Fruit fly (Drosophila melanogaster): ENCODE measurements around the gene Clp.
A peak's percentile ranks its signal among the peaks of the same experiment; 100 is the strongest.

The Clp gene

DNA sequence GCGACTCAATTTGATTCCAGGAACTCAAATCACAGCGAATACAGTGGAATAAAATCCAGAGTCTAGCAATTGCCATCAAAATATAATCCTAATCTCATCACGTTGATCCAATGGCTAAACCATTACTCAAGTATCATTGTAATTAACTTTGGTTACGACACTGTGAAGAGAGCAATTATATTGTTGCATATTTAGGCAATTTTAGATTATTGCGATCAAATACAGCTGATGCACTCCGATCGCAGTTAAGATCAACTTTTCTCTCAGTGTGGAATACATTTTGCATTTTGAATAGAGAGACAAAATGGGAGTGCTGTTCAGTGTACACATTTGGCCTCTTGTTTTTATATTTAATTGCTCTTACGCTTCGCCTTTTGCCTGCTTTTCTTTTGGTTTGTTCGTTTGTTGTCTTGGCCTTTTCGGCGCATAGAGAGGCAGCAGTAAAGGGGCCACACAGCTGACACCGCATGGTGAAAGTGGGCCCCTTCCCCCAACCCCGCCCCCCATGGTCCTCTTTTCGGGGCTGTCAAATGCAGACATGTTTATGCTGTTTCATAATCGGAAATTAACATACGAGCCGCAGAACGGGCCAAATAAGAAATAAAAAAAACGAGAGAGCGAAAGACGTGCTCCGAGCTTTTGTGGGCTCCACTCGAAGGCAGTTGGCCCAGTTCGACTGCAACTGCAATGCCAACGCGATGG lies 26.6 kb downstream of the Clp start (continued):
- TF ChIP-seq mld (GFP tag; IDR thresholded peaks at IDR 0.05; ENCODE audit: partially characterized antibody) (no peak), dan (GFP tag; IDR thresholded peaks at IDR 0.05) (no peak), tio (GFP tag; optimal IDR thresholded peaks at IDR 0.05) (peak; percentile 37), Mrtf (GFP tag; IDR thresholded peaks at IDR 0.05) (no peak), schlank (tag; optimal IDR thresholded peaks at IDR 0.05) (no peak), CHES-1-like (GFP tag; optimal IDR thresholded peaks at IDR 0.05) (peak; percentile 56), emc (GFP tag; optimal IDR thresholded peaks at IDR 0.05) (no peak), nmo (GFP tag; optimal IDR thresholded peaks at IDR 0.05) (peak; percentile 77), CG2116 (GFP tag; optimal IDR thresholded peaks at IDR 0.05) (peak; percentile 23), so (GFP tag; IDR thresholded peaks at IDR 0.05) (no peak; the same call in 2 of the 3 replicates), CG2129 (GFP tag; IDR thresholded peaks at IDR 0.05; ENCODE audit: partially characterized antibody) (no peak), sna (GFP tag; IDR thresholded peaks at IDR 0.05; ENCODE audit: partially characterized antibody) (no peak), CG1792 (GFP tag; optimal IDR thresholded peaks at IDR 0.05) (peak; percentile 30), ato (GFP tag; IDR thresholded peaks at IDR 0.05; ENCODE audit: partially characterized antibody) (no peak), rib (GFP tag; IDR thresholded peaks at IDR 0.05) (no peak), CG10147 (GFP tag; optimal IDR thresholded peaks at IDR 0.05) (peak; percentile 57), CG7745 (tag; optimal IDR thresholded peaks at IDR 0.05) (no peak), sisA (GFP tag; IDR thresholded peaks at IDR 0.05) (peak; percentile 67), cwo (GFP tag; optimal IDR thresholded peaks at IDR 0.05) (no peak), fd64A (GFP tag; optimal IDR thresholded peaks at IDR 0.05) (no peak), CG3995 (GFP tag; optimal IDR thresholded peaks at IDR 0.05) (no peak), CG11695 (GFP tag; IDR thresholded peaks at IDR 0.05) (no peak), CG10543 (GFP tag; optimal IDR thresholded peaks at IDR 0.05) (no peak), CG14860 (GFP tag; IDR thresholded peaks at IDR 0.05; ENCODE audit: partially characterized antibody) (no peak), HmgD (GFP tag; optimal IDR thresholded peaks at IDR 0.05) (no peak), E2f1 (GFP tag; IDR thresholded peaks at IDR 0.05) (0 out of 2 replicates have a peak, but pooled peaks have one; percentile 23), chif (GFP tag; optimal IDR thresholded peaks at IDR 0.05) (peak; percentile 52 to 77), CG7357 (GFP tag; IDR thresholded peaks at IDR 0.05) (no peak; the same call in 2 of the 3 replicates), ATbp (GFP tag; optimal IDR thresholded peaks at IDR 0.05) (peak; percentile 74), sens-2 (GFP tag; IDR thresholded peaks at IDR 0.05) (no peak), phol (tag; optimal IDR thresholded peaks at IDR 0.05) (peak; percentile 81), Taf1 (GFP tag; IDR thresholded peaks at IDR 0.05) (no peak), amos (GFP tag; IDR thresholded peaks at IDR 0.05; ENCODE audit: partially characterized antibody) (no peak), CG1233 (GFP tag; optimal IDR thresholded peaks at IDR 0.05) (no peak), CG10959 (GFP tag; IDR thresholded peaks at IDR 0.05) (no peak), CG17912 (GFP tag; optimal IDR thresholded peaks at IDR 0.05) (no peak), slp2 (GFP tag; optimal IDR thresholded peaks at IDR 0.05) (peak; percentile 62), CG33213 (GFP tag; optimal IDR thresholded peaks at IDR 0.05) (peak; percentile 39), CG32767 (GFP tag; IDR thresholded peaks at IDR 0.05) (0 out of 2 replicates have a peak, but pooled peaks have one; percentile 26), dm (GFP tag; optimal IDR thresholded peaks at IDR 0.05) (no peak), bowl (GFP tag; IDR thresholded peaks at IDR 0.05) (no peak), CG9609 (GFP tag; optimal IDR thresholded peaks at IDR 0.05) (peak; percentile 33), Dad (GFP tag; optimal IDR thresholded peaks at IDR 0.05) (peak; percentile 8), Ravus (GFP tag; IDR thresholded peaks at IDR 0.05) (no peak), Vsx1 (GFP tag; optimal IDR thresholded peaks at IDR 0.05) (peak; percentile 15), Max (GFP tag; optimal IDR thresholded peaks at IDR 0.05) (peak; percentile 5), Ssrp (tag; optimal IDR thresholded peaks at IDR 0.05) (peak; percentile 69), CTCF (GFP tag; optimal IDR thresholded peaks at IDR 0.05) (no peak), tin (GFP tag; optimal IDR thresholded peaks at IDR 0.05) (peak; percentile 12), CG6689 (GFP tag; IDR thresholded peaks at IDR 0.05) (peak; percentile 67)
